Fruit fly (Drosophila melanogaster) whole organism, wandering third instar larva: ENCODE results near the gene Muc4B.

Source experiments
- Abd-B ChIP-seq: fragments of >200 bp; optimal IDR thresholded peaks from 2 replicates; lab custom pipeline; 2017; ENCODE audit warnings: missing biosample characterization, missing genetic modification characterization
- CG32264 ChIP-seq: fragments of 200-800 bp; sonication (Bioruptor generic); optimal IDR thresholded peaks from 2 replicates; lab custom pipeline; 2016; ENCODE audit warnings: missing biosample characterization, missing genetic modification characterization
- CG9705 ChIP-seq: fragments of 200-800 bp; sonication (Bioruptor generic); optimal IDR thresholded peaks from 2 replicates; lab custom pipeline; 2018; ENCODE audit warnings: missing biosample characterization, mild to moderate bottlenecking, missing genetic modification characterization
- CrebA ChIP-seq: fragments of 200-800 bp; sonication (Bioruptor generic); optimal IDR thresholded peaks from 2 replicates; lab custom pipeline; 2016; ENCODE audit warnings: missing biosample characterization, mild to moderate bottlenecking, missing genetic modification characterization, borderline replicate concordance
- Dfd ChIP-seq: fragments of >200 bp; optimal IDR thresholded peaks from 2 replicates; lab custom pipeline; 2017; ENCODE audit warnings: missing biosample characterization, missing genetic modification characterization
- Dif ChIP-seq: fragments of 200-275, 200-300 bp; sonication (Bioruptor generic); optimal IDR thresholded peaks from 2 replicates; lab custom pipeline; 2018; ENCODE audit warnings: missing biosample characterization, missing genetic modification characterization; ENCODE audit not compliant: partially characterized antibody
- GATAd ChIP-seq: sonication (Bioruptor generic); optimal IDR thresholded peaks from 2 replicates; lab custom pipeline; 2016; ENCODE audit warnings: missing biosample characterization, missing genetic modification characterization
- HLH106 ChIP-seq: fragments of 200-800 bp; optimal IDR thresholded peaks from 3 replicates; lab custom pipeline; 2019; ENCODE audit warnings: missing biosample characterization, mild to moderate bottlenecking, missing genetic modification characterization, moderate library complexity
- Hnf4 ChIP-seq: fragments of 200-800 bp; sonication (Bioruptor generic); optimal IDR thresholded peaks from 2 replicates; lab custom pipeline; 2016; ENCODE audit warnings: missing biosample characterization, mild to moderate bottlenecking, missing genetic modification characterization
- Hr78 ChIP-seq: fragments of >200 bp; optimal IDR thresholded peaks from 2 replicates; lab custom pipeline; 2017; ENCODE audit warnings: missing biosample characterization, missing genetic modification characterization
- Hr83 ChIP-seq: fragments of 200-300 bp; sonication (Bioruptor generic); optimal IDR thresholded peaks from 2 replicates; lab custom pipeline; 2016; ENCODE audit warnings: missing biosample characterization, mild to moderate bottlenecking, missing genetic modification characterization, moderate library complexity; ENCODE audit not compliant: poor library complexity, severe bottlenecking
- Jra ChIP-seq: sonication (Bioruptor generic); optimal IDR thresholded peaks from 2 replicates; lab custom pipeline; 2016; ENCODE audit warnings: missing biosample characterization, missing genetic modification characterization
- Mio ChIP-seq: sonication (Bioruptor generic); optimal IDR thresholded peaks from 2 replicates; lab custom pipeline; 2016; ENCODE audit warnings: missing biosample characterization, missing genetic modification characterization
- Myc ChIP-seq: fragments of >200 bp; optimal IDR thresholded peaks from 2 replicates; lab custom pipeline; 2017
- N ChIP-seq: fragments of >200 bp; optimal IDR thresholded peaks from 2 replicates; lab custom pipeline; 2018; ENCODE audit warnings: missing biosample characterization, missing external identifiers, missing genetic modification characterization
- OdsH ChIP-seq: fragments of 200-800 bp; sonication (Bioruptor generic); optimal IDR thresholded peaks from 2 replicates; lab custom pipeline; 2016; ENCODE audit warnings: missing biosample characterization, mild to moderate bottlenecking, missing genetic modification characterization
- Rel ChIP-seq, 2 experiments: fragments of 200-800 bp; sonication (Bioruptor generic) in 1 of 2; optimal IDR thresholded peaks; 2 replicates in 1 of 2; 3 replicates in 1 of 2; lab custom pipeline; 2016 to 2019; ENCODE audit warnings: mild to moderate bottlenecking in 2 of 2, missing biosample characterization in 2 of 2, missing genetic modification characterization in 2 of 2, moderate library complexity in 1 of 2
- Sp1 ChIP-seq: fragments of 200-800 bp; sonication (Bioruptor generic); optimal IDR thresholded peaks from 3 replicates; lab custom pipeline; 2019; ENCODE audit warnings: missing biosample characterization, mild to moderate bottlenecking, missing genetic modification characterization, moderate library complexity
- Vsx2 ChIP-seq: fragments of 200-300, 225-300 bp; sonication (Bioruptor generic); optimal IDR thresholded peaks from 2 replicates; lab custom pipeline; 2018; ENCODE audit warnings: missing biosample characterization, missing genetic modification characterization; ENCODE audit not compliant: partially characterized antibody
- br ChIP-seq: fragments of 200-800 bp; sonication (Bioruptor generic); optimal IDR thresholded peaks from 2 replicates; lab custom pipeline; 2016; ENCODE audit warnings: missing biosample characterization, missing genetic modification characterization
- brk ChIP-seq: fragments of 200-800 bp; sonication (Bioruptor generic); optimal IDR thresholded peaks from 2 replicates; lab custom pipeline; 2016; ENCODE audit warnings: missing biosample characterization, mild to moderate bottlenecking, missing genetic modification characterization
- dl ChIP-seq, 2 experiments: fragments of 175-275, 200-275 bp in 1 of 2; fragments of 200-275 bp in 1 of 2; sonication (Bioruptor generic); optimal IDR thresholded peaks; lab custom pipeline; 2018; ENCODE audit warnings: mild to moderate bottlenecking in 2 of 2, missing biosample characterization in 2 of 2, missing genetic modification characterization in 2 of 2, moderate library complexity in 2 of 2; ENCODE audit not compliant: partially characterized antibody in 2 of 2, insufficient read depth in 1 of 2
- dmrt93B ChIP-seq: fragments of 200-800 bp; sonication (Bioruptor generic); optimal IDR thresholded peaks from 2 replicates; lab custom pipeline; 2018; ENCODE audit warnings: missing biosample characterization, mild to moderate bottlenecking, missing genetic modification characterization
- dsf ChIP-seq: sonication (Bioruptor generic); optimal IDR thresholded peaks from 2 replicates; lab custom pipeline; 2016; ENCODE audit warnings: missing biosample characterization, missing genetic modification characterization, borderline replicate concordance
- ey ChIP-seq: fragments of 200-800 bp; sonication (Bioruptor generic); optimal IDR thresholded peaks from 2 replicates; lab custom pipeline; 2016; ENCODE audit warnings: missing biosample characterization, missing genetic modification characterization
- foxo ChIP-seq, 2 experiments: fragments of 200-800 bp; sonication (Bioruptor generic); optimal IDR thresholded peaks; 2 replicates in 1 of 2; 3 replicates in 1 of 2; lab custom pipeline; 2016 to 2017; ENCODE audit warnings: missing biosample characterization in 2 of 2, missing genetic modification characterization in 2 of 2
- fru ChIP-seq: fragments of 200-800 bp; sonication (Bioruptor generic); optimal IDR thresholded peaks from 3 replicates; lab custom pipeline; 2016; ENCODE audit warnings: missing biosample characterization, mild to moderate bottlenecking, missing genetic modification characterization
- h ChIP-seq: fragments of 200-800 bp; sonication (Bioruptor generic); optimal IDR thresholded peaks from 3 replicates; lab custom pipeline; 2016; ENCODE audit warnings: missing biosample characterization, mild to moderate bottlenecking, missing genetic modification characterization
- jim ChIP-seq: fragments of 175-275, 200-325 bp; sonication (Bioruptor generic); optimal IDR thresholded peaks from 2 replicates; lab custom pipeline; 2016; ENCODE audit warnings: missing biosample characterization, mild to moderate bottlenecking, missing genetic modification characterization
- lola ChIP-seq: fragments of >200 bp; optimal IDR thresholded peaks from 2 replicates; lab custom pipeline; 2017; ENCODE audit warnings: missing biosample characterization, missing genetic modification characterization
- pan ChIP-seq: fragments of >200 bp; optimal IDR thresholded peaks from 2 replicates; lab custom pipeline; 2017
- psq ChIP-seq: fragments of 200-800 bp; sonication (Bioruptor generic); optimal IDR thresholded peaks from 3 replicates; lab custom pipeline; 2017; ENCODE audit warnings: missing biosample characterization, mild to moderate bottlenecking, missing genetic modification characterization, moderate library complexity
- rgr ChIP-seq: fragments of 200-800 bp; sonication (Bioruptor generic); optimal IDR thresholded peaks from 3 replicates; lab custom pipeline; 2016; ENCODE audit warnings: missing biosample characterization, mild to moderate bottlenecking, missing genetic modification characterization
- sage ChIP-seq: fragments of 200-800 bp; sonication (Bioruptor generic); optimal IDR thresholded peaks from 2 replicates; lab custom pipeline; 2016; ENCODE audit warnings: missing biosample characterization, mild to moderate bottlenecking, missing genetic modification characterization
- sv ChIP-seq: fragments of 200-800 bp; sonication (Bioruptor generic); optimal IDR thresholded peaks from 3 replicates; lab custom pipeline; 2016; ENCODE audit warnings: missing biosample characterization, missing genetic modification characterization
- tai ChIP-seq: sonication (Bioruptor generic); optimal IDR thresholded peaks from 2 replicates; lab custom pipeline; 2016; ENCODE audit warnings: missing biosample characterization, missing genetic modification characterization
- usp ChIP-seq: fragments of >200 bp; optimal IDR thresholded peaks from 2 replicates; lab custom pipeline; 2017; ENCODE audit warnings: missing biosample characterization, missing genetic modification characterization
- woc ChIP-seq: sonication (Bioruptor generic); optimal IDR thresholded peaks from 2 replicates; lab custom pipeline; 2016; ENCODE audit warnings: missing biosample characterization, mild to moderate bottlenecking, missing genetic modification characterization

The Muc4B gene

dm6 chrX:4197463-4197862 lies 48.5 kb downstream of the Muc4B start:
- TF ChIP-seq Vsx2: no peak
- TF ChIP-seq CG32264 (GFP tag; lab: Kevin White, UChicago): no peak
- TF ChIP-seq fru: peak; percentile 54
- no peak for TF ChIP-seq GATAd (GFP tag; lab: Kevin White, UChicago)
- TF ChIP-seq CrebA (GFP tag; lab: Kevin White, UChicago): no peak
- TF ChIP-seq dsf (GFP tag; lab: Kevin White, UChicago): no peak
- TF ChIP-seq Hr83 (GFP tag; lab: Kevin White, UChicago): no peak
- TF ChIP-seq sv (GFP tag; lab: Kevin White, UChicago): no peak
- peak; percentile 1 for TF ChIP-seq woc (GFP tag; lab: Kevin White, UChicago)
- peak; percentile 55 for TF ChIP-seq HLH106 (tag; lab: Kevin White, UChicago)
- no peak for TF ChIP-seq N (GFP tag; lab: Kevin White, UChicago)
- peak; percentile 44 for TF ChIP-seq Hnf4 (GFP tag; lab: Kevin White, UChicago)
- TF ChIP-seq pan (lab: Kevin White, UChicago): no peak
- TF ChIP-seq sage (GFP tag; lab: Kevin White, UChicago): no peak
- peak; percentile 44 for TF ChIP-seq rgr (GFP tag; lab: Kevin White, UChicago)
- peak; percentile 51 for TF ChIP-seq ey (GFP tag; lab: Kevin White, UChicago)
- TF ChIP-seq psq (GFP tag; lab: Kevin White, UChicago): peak; percentile 44
- no peak for TF ChIP-seq Mio (GFP tag; lab: Kevin White, UChicago)
- TF ChIP-seq OdsH (GFP tag; lab: Kevin White, UChicago): peak; percentile 53
- TF ChIP-seq Jra (GFP tag; lab: Kevin White, UChicago): no peak
- TF ChIP-seq dmrt93B (GFP tag; lab: Kevin White, UChicago): peak; percentile 40
- TF ChIP-seq Myc: no peak
- no peak for TF ChIP-seq Dfd (GFP tag; lab: Kevin White, UChicago)
- TF ChIP-seq dl (GFP tag; optimal IDR thresholded peaks at IDR 0.05; lab: Kevin White, UChicago; ENCODE audit: insufficient read depth in 1 of 2, partially characterized antibody in 2 of 2): no peak
- TF ChIP-seq Hr78: no peak
- TF ChIP-seq h (GFP tag; lab: Kevin White, UChicago): peak; percentile 76
- TF ChIP-seq lola (GFP tag; lab: Kevin White, UChicago): no peak
- TF ChIP-seq CG9705 (GFP tag; lab: Kevin White, UChicago): no peak
- peak; percentile 37 for TF ChIP-seq brk
- peak in 1 of 2 experiments; percentile 63 for TF ChIP-seq foxo (GFP tag; optimal IDR thresholded peaks at IDR 0.05; lab: Kevin White, UChicago)
- no peak for TF ChIP-seq Dif (GFP tag; lab: Kevin White, UChicago)
- TF ChIP-seq jim: no peak
- TF ChIP-seq Rel (GFP tag; optimal IDR thresholded peaks at IDR 0.05; lab: Kevin White, UChicago): no peak
- TF ChIP-seq Rel (tag; optimal IDR thresholded peaks at IDR 0.05; lab: Kevin White, UChicago): no peak
- TF ChIP-seq Abd-B (GFP tag; lab: Kevin White, UChicago): no peak
- TF ChIP-seq br (GFP tag; lab: Kevin White, UChicago): peak; percentile 54
- TF ChIP-seq Sp1: peak; percentile 2
- no peak for TF ChIP-seq usp (GFP tag; lab: Kevin White, UChicago)
- no peak for TF ChIP-seq tai (GFP tag; lab: Kevin White, UChicago)
